Worm (Caenorhabditis elegans): ENCODE data around the gene skr-16.

- no peak for TF ChIP-seq egl-27 (tag; optimal IDR thresholded peaks at IDR 0.05)
- TF ChIP-seq dpl-1 (GFP tag; optimal IDR thresholded peaks at IDR 0.05) = no peak
- no peak for TF ChIP-seq nhr-237 (tag; optimal IDR thresholded peaks at IDR 0.05)
- no peak for TF ChIP-seq ztf-4 (tag; optimal IDR thresholded peaks at IDR 0.05)
- no peak for TF ChIP-seq lin-14 (GFP tag; optimal IDR thresholded peaks at IDR 0.05)
- no peak for TF ChIP-seq ama-1 (optimal IDR thresholded peaks at IDR 0.05)
Measured at ce11 chrIV:7133983-7134382, 34.5 kb upstream of the skr-16 start, which contains the start of gene mutd-1.
